Fruit fly (Drosophila melanogaster) whole organism, wandering third instar larva: ENCODE data around the gene GlcAT-P.
A peak's percentile ranks its signal among the peaks of the same experiment; 100 is the strongest.
"Not testable (repeated sequence)": the region's sequence is repeated elsewhere in the genome, so short reads cannot be mapped to it uniquely, and the experiment has no call there.

Source experiments
- Abd-B ChIP-seq: fragments of >200 bp; optimal IDR thresholded peaks from 2 replicates; lab custom pipeline; 2017; ENCODE audit warnings: missing biosample characterization, missing genetic modification characterization
- CG32264 ChIP-seq: fragments of 200-800 bp; sonication (Bioruptor generic); optimal IDR thresholded peaks from 2 replicates; lab custom pipeline; 2016; ENCODE audit warnings: missing biosample characterization, missing genetic modification characterization
- CrebA ChIP-seq: fragments of 200-800 bp; sonication (Bioruptor generic); optimal IDR thresholded peaks from 2 replicates; lab custom pipeline; 2016; ENCODE audit warnings: missing biosample characterization, mild to moderate bottlenecking, missing genetic modification characterization, borderline replicate concordance
- Dfd ChIP-seq: fragments of >200 bp; optimal IDR thresholded peaks from 2 replicates; lab custom pipeline; 2017; ENCODE audit warnings: missing biosample characterization, missing genetic modification characterization
- Dif ChIP-seq: fragments of 200-275, 200-300 bp; sonication (Bioruptor generic); optimal IDR thresholded peaks from 2 replicates; lab custom pipeline; 2018; ENCODE audit warnings: missing biosample characterization, missing genetic modification characterization; ENCODE audit not compliant: partially characterized antibody
- HLH106 ChIP-seq: fragments of 200-800 bp; optimal IDR thresholded peaks from 3 replicates; lab custom pipeline; 2019; ENCODE audit warnings: missing biosample characterization, mild to moderate bottlenecking, missing genetic modification characterization, moderate library complexity
- Hnf4 ChIP-seq: fragments of 200-800 bp; sonication (Bioruptor generic); optimal IDR thresholded peaks from 2 replicates; lab custom pipeline; 2016; ENCODE audit warnings: missing biosample characterization, mild to moderate bottlenecking, missing genetic modification characterization
- Hr78 ChIP-seq: fragments of >200 bp; optimal IDR thresholded peaks from 2 replicates; lab custom pipeline; 2017; ENCODE audit warnings: missing biosample characterization, missing genetic modification characterization
- Hr83 ChIP-seq: fragments of 200-300 bp; sonication (Bioruptor generic); optimal IDR thresholded peaks from 2 replicates; lab custom pipeline; 2016; ENCODE audit warnings: missing biosample characterization, mild to moderate bottlenecking, missing genetic modification characterization, moderate library complexity; ENCODE audit not compliant: poor library complexity, severe bottlenecking
- Jra ChIP-seq: sonication (Bioruptor generic); optimal IDR thresholded peaks from 2 replicates; lab custom pipeline; 2016; ENCODE audit warnings: missing biosample characterization, missing genetic modification characterization
- Mio ChIP-seq: sonication (Bioruptor generic); optimal IDR thresholded peaks from 2 replicates; lab custom pipeline; 2016; ENCODE audit warnings: missing biosample characterization, missing genetic modification characterization
- N ChIP-seq: fragments of >200 bp; optimal IDR thresholded peaks from 2 replicates; lab custom pipeline; 2018; ENCODE audit warnings: missing biosample characterization, missing external identifiers, missing genetic modification characterization
- OdsH ChIP-seq: fragments of 200-800 bp; sonication (Bioruptor generic); optimal IDR thresholded peaks from 2 replicates; lab custom pipeline; 2016; ENCODE audit warnings: missing biosample characterization, mild to moderate bottlenecking, missing genetic modification characterization
- Sp1 ChIP-seq: fragments of 200-800 bp; sonication (Bioruptor generic); optimal IDR thresholded peaks from 3 replicates; lab custom pipeline; 2019; ENCODE audit warnings: missing biosample characterization, mild to moderate bottlenecking, missing genetic modification characterization, moderate library complexity
- Vsx2 ChIP-seq: fragments of 200-300, 225-300 bp; sonication (Bioruptor generic); optimal IDR thresholded peaks from 2 replicates; lab custom pipeline; 2018; ENCODE audit warnings: missing biosample characterization, missing genetic modification characterization; ENCODE audit not compliant: partially characterized antibody
- brk ChIP-seq: fragments of 200-800 bp; sonication (Bioruptor generic); optimal IDR thresholded peaks from 2 replicates; lab custom pipeline; 2016; ENCODE audit warnings: missing biosample characterization, mild to moderate bottlenecking, missing genetic modification characterization
- dl ChIP-seq, 2 experiments: fragments of 175-275, 200-275 bp in 1 of 2; fragments of 200-275 bp in 1 of 2; sonication (Bioruptor generic); optimal IDR thresholded peaks; lab custom pipeline; 2018; ENCODE audit warnings: mild to moderate bottlenecking in 2 of 2, missing biosample characterization in 2 of 2, missing genetic modification characterization in 2 of 2, moderate library complexity in 2 of 2; ENCODE audit not compliant: partially characterized antibody in 2 of 2, insufficient read depth in 1 of 2
- dmrt93B ChIP-seq: fragments of 200-800 bp; sonication (Bioruptor generic); optimal IDR thresholded peaks from 2 replicates; lab custom pipeline; 2018; ENCODE audit warnings: missing biosample characterization, mild to moderate bottlenecking, missing genetic modification characterization
- dsf ChIP-seq: sonication (Bioruptor generic); optimal IDR thresholded peaks from 2 replicates; lab custom pipeline; 2016; ENCODE audit warnings: missing biosample characterization, missing genetic modification characterization, borderline replicate concordance
- ey ChIP-seq: fragments of 200-800 bp; sonication (Bioruptor generic); optimal IDR thresholded peaks from 2 replicates; lab custom pipeline; 2016; ENCODE audit warnings: missing biosample characterization, missing genetic modification characterization
- fru ChIP-seq: fragments of 200-800 bp; sonication (Bioruptor generic); optimal IDR thresholded peaks from 3 replicates; lab custom pipeline; 2016; ENCODE audit warnings: missing biosample characterization, mild to moderate bottlenecking, missing genetic modification characterization
- h ChIP-seq: fragments of 200-800 bp; sonication (Bioruptor generic); optimal IDR thresholded peaks from 3 replicates; lab custom pipeline; 2016; ENCODE audit warnings: missing biosample characterization, mild to moderate bottlenecking, missing genetic modification characterization
- jim ChIP-seq: fragments of 175-275, 200-325 bp; sonication (Bioruptor generic); optimal IDR thresholded peaks from 2 replicates; lab custom pipeline; 2016; ENCODE audit warnings: missing biosample characterization, mild to moderate bottlenecking, missing genetic modification characterization
- lola ChIP-seq: fragments of >200 bp; optimal IDR thresholded peaks from 2 replicates; lab custom pipeline; 2017; ENCODE audit warnings: missing biosample characterization, missing genetic modification characterization
- pan ChIP-seq: fragments of >200 bp; optimal IDR thresholded peaks from 2 replicates; lab custom pipeline; 2017
- psq ChIP-seq: fragments of 200-800 bp; sonication (Bioruptor generic); optimal IDR thresholded peaks from 3 replicates; lab custom pipeline; 2017; ENCODE audit warnings: missing biosample characterization, mild to moderate bottlenecking, missing genetic modification characterization, moderate library complexity
- rgr ChIP-seq: fragments of 200-800 bp; sonication (Bioruptor generic); optimal IDR thresholded peaks from 3 replicates; lab custom pipeline; 2016; ENCODE audit warnings: missing biosample characterization, mild to moderate bottlenecking, missing genetic modification characterization
- sage ChIP-seq: fragments of 200-800 bp; sonication (Bioruptor generic); optimal IDR thresholded peaks from 2 replicates; lab custom pipeline; 2016; ENCODE audit warnings: missing biosample characterization, mild to moderate bottlenecking, missing genetic modification characterization
- sv ChIP-seq: fragments of 200-800 bp; sonication (Bioruptor generic); optimal IDR thresholded peaks from 3 replicates; lab custom pipeline; 2016; ENCODE audit warnings: missing biosample characterization, missing genetic modification characterization
- tai ChIP-seq: sonication (Bioruptor generic); optimal IDR thresholded peaks from 2 replicates; lab custom pipeline; 2016; ENCODE audit warnings: missing biosample characterization, missing genetic modification characterization

The GlcAT-P gene

dm6 chr3L:11138862-11139261 is 58.5 kb downstream of the GlcAT-P start:
- TF ChIP-seq Hr78 = no peak
- no peak for TF ChIP-seq dl (GFP tag; optimal IDR thresholded peaks at IDR 0.05; lab: Kevin White, UChicago; ENCODE audit: insufficient read depth in 1 of 2, partially characterized antibody in 2 of 2)
- TF ChIP-seq psq (GFP tag; lab: Kevin White, UChicago) = no peak
- no peak for TF ChIP-seq Dfd (GFP tag; lab: Kevin White, UChicago)
- TF ChIP-seq Abd-B (GFP tag; lab: Kevin White, UChicago) = no peak
- no peak for TF ChIP-seq sage (GFP tag; lab: Kevin White, UChicago)
- no peak for TF ChIP-seq brk
- no peak for TF ChIP-seq lola (GFP tag; lab: Kevin White, UChicago)
- TF ChIP-seq OdsH = no peak
- no peak for TF ChIP-seq Dif (GFP tag; lab: Kevin White, UChicago)
- TF ChIP-seq CG32264 (GFP tag; lab: Kevin White, UChicago) = no peak
- TF ChIP-seq Hnf4 (GFP tag; lab: Kevin White, UChicago) = no peak
- no peak for TF ChIP-seq jim (GFP tag; lab: Kevin White, UChicago)
- no peak for TF ChIP-seq h
- TF ChIP-seq CrebA = no peak
- TF ChIP-seq pan (lab: Kevin White, UChicago) = no peak
- no peak for TF ChIP-seq Jra (GFP tag; lab: Kevin White, UChicago)
- no peak for TF ChIP-seq Hr83 (GFP tag; lab: Kevin White, UChicago)
- no peak for TF ChIP-seq N
- TF ChIP-seq ey (GFP tag; lab: Kevin White, UChicago) = no peak

- no peak for TF ChIP-seq Mio (GFP tag; lab: Kevin White, UChicago)
- TF ChIP-seq fru = no peak
- TF ChIP-seq brk = no peak
- TF ChIP-seq dl (GFP tag; optimal IDR thresholded peaks at IDR 0.05; lab: Kevin White, UChicago; ENCODE audit: insufficient read depth in 1 of 2, partially characterized antibody in 2 of 2) = no peak
- no peak for TF ChIP-seq tai (GFP tag; lab: Kevin White, UChicago)
- no peak for TF ChIP-seq Hnf4 (GFP tag; lab: Kevin White, UChicago)
- no peak for TF ChIP-seq sv
- TF ChIP-seq Sp1 (GFP tag; lab: Kevin White, UChicago) = no peak
- TF ChIP-seq jim (GFP tag; lab: Kevin White, UChicago) = no peak
- TF ChIP-seq rgr (GFP tag; lab: Kevin White, UChicago) = no peak
- TF ChIP-seq, all 38 proteins: peak for 0
Observed at dm6 chr3L:11136349-11136748, 61.0 kb downstream of the GlcAT-P start.

- TF ChIP-seq CrebA (peak; percentile 20), Hr78 (no peak), psq (GFP tag; lab: Kevin White, UChicago) (no peak), dmrt93B (GFP tag; lab: Kevin White, UChicago) (no peak), HLH106 (tag; lab: Kevin White, UChicago) (no peak), Vsx2 (no peak)
Observed at dm6 chr3L:11135846-11136245, 61.5 kb downstream of the GlcAT-P start, which contains the start of gene IRSp53. TSS of gene IRSp53 (plus strand) at chr3L:11136049.

dm6 chr3L:11134886-11135285 is 62.5 kb downstream of the GlcAT-P start, which contains the start of gene CG14143:
TSS of gene CG14143 (plus strand) at chr3L:11134987.
- not testable (repeated sequence) for TF ChIP-seq fru; Mio (GFP tag; lab: Kevin White, UChicago); Dfd (GFP tag; lab: Kevin White, UChicago)
- TF ChIP-seq, all 38 proteins: peak for 0; not testable (repeated sequence) for 38

dm6 chr3L:11132055-11132454 is 65.3 kb downstream of the GlcAT-P start, which contains the start of gene CG32074:
TSS of gene CG32074 (minus strand) at chr3L:11132322.
- not testable (repeated sequence) for TF ChIP-seq rgr, dsf, Hnf4 (GFP tag; lab: Kevin White, UChicago)

- TF ChIP-seq Mio (GFP tag; lab: Kevin White, UChicago) (no peak), ey (GFP tag; lab: Kevin White, UChicago) (no peak), CrebA (no peak), pan (lab: Kevin White, UChicago) (no peak), HLH106 (tag; lab: Kevin White, UChicago) (no peak), N (no peak), dl (GFP tag; optimal IDR thresholded peaks at IDR 0.05; lab: Kevin White, UChicago; ENCODE audit: insufficient read depth in 1 of 2, partially characterized antibody in 2 of 2) (no peak), dmrt93B (GFP tag; lab: Kevin White, UChicago) (no peak)
Observed at dm6 chr3L:11130535-11130934, 66.8 kb downstream of the GlcAT-P start, which contains the start of gene nol. TSS of gene nol (plus strand) at chr3L:11130835.
